Worm (Caenorhabditis elegans): ENCODE results near the gene T05A8.3.

Gene T05A8.3

DNA sequence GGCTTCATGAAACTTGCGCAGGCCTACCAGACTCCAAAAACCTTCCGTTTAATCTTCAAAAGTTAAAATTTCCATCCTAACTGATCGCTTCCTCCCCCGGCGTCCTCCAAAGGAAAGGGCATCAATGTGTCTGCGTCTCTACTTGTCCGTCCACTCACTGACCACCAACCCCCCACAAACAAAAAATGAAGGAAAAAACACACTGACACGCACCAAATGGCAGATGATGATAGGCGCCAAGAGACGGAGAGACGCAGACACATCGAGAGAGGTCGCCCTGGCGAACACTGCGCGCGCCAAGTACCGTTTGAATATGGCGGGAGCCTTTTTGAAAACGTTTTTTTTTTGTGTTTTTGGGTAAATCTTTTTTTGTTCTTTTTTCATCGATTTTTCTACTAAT is 17.5 kb upstream of the T05A8.3 start:
- TF ChIP-seq egl-5 (tag; optimal IDR thresholded peaks at IDR 0.05) (no peak), nhr-67 (tag; optimal IDR thresholded peaks at IDR 0.05) (no peak), nhr-43 (tag; optimal IDR thresholded peaks at IDR 0.05; ENCODE audit: poor library complexity, severe bottlenecking) (no peak), fos-1 (tag; optimal IDR thresholded peaks at IDR 0.05) (no peak), ceh-9 (tag; optimal IDR thresholded peaks at IDR 0.05) (no peak), lsy-12 (tag; optimal IDR thresholded peaks at IDR 0.05) (no peak), lin-15B (tag; optimal IDR thresholded peaks at IDR 0.05) (no peak), eor-1 (tag; optimal IDR thresholded peaks at IDR 0.05) (no peak), pqm-1 (tag; optimal IDR thresholded peaks at IDR 0.05) (no peak), nhr-12 (tag; optimal IDR thresholded peaks at IDR 0.05) (no peak), mdl-1 (tag; optimal IDR thresholded peaks at IDR 0.05) (no peak), elt-1 (tag; optimal IDR thresholded peaks at IDR 0.05) (no peak), fkh-2 (tag; optimal IDR thresholded peaks at IDR 0.05) (no peak), egl-27 (tag; optimal IDR thresholded peaks at IDR 0.05) (no peak), nhr-11 (tag; optimal IDR thresholded peaks at IDR 0.05) (no peak), nhr-25 (tag; optimal IDR thresholded peaks at IDR 0.05) (peak; percentile 32), unc-62 (GFP tag; optimal IDR thresholded peaks at IDR 0.05) (no peak), snpc-4 (tag; optimal IDR thresholded peaks at IDR 0.05) (peak; percentile 23), ama-1 (optimal IDR thresholded peaks at IDR 0.05) (no peak), tbx-2 (tag; optimal IDR thresholded peaks at IDR 0.05) (no peak), fkh-10 (GFP tag; optimal IDR thresholded peaks at IDR 0.05) (no peak), elt-2 (tag; optimal IDR thresholded peaks at IDR 0.05) (no peak), ztf-11 (tag; optimal IDR thresholded peaks at IDR 0.05) (no peak), elt-3 (tag; optimal IDR thresholded peaks at IDR 0.05) (no peak), nfya-1 (tag; optimal IDR thresholded peaks at IDR 0.05; ENCODE audit: insufficient read depth) (peak; percentile 79), nhr-76 (tag; optimal IDR thresholded peaks at IDR 0.05) (no peak), ceh-28 (tag; optimal IDR thresholded peaks at IDR 0.05) (no peak), unc-39 (tag; optimal IDR thresholded peaks at IDR 0.05) (no peak), ztf-4 (tag; optimal IDR thresholded peaks at IDR 0.05) (no peak), hmg-11 (tag; optimal IDR thresholded peaks at IDR 0.05) (peak; percentile 40), daf-12 (tag; optimal IDR thresholded peaks at IDR 0.05) (no peak), zag-1 (tag; optimal IDR thresholded peaks at IDR 0.05) (no peak), lin-39 (tag; optimal IDR thresholded peaks at IDR 0.05) (peak; percentile 61), sea-2 (GFP tag; optimal IDR thresholded peaks at IDR 0.05) (no peak), jun-1 (tag; optimal IDR thresholded peaks at IDR 0.05) (peak; percentile 17), mml-1 (tag; optimal IDR thresholded peaks at IDR 0.05) (no peak), ceh-82 (tag; optimal IDR thresholded peaks at IDR 0.05) (no peak), ZK546.5 (tag; optimal IDR thresholded peaks at IDR 0.05) (no peak), pha-4 (tag; optimal IDR thresholded peaks at IDR 0.05) (no peak), nhr-28 (tag; optimal IDR thresholded peaks at IDR 0.05) (no peak), aly-2 (tag; optimal IDR thresholded peaks at IDR 0.05) (no peak), nhr-23 (tag; optimal IDR thresholded peaks at IDR 0.05) (peak; percentile 20), ceh-16 (tag; optimal IDR thresholded peaks at IDR 0.05) (no peak), skn-1 (tag; optimal IDR thresholded peaks at IDR 0.05) (no peak), R02D3.7 (tag; optimal IDR thresholded peaks at IDR 0.05) (no peak), nhr-77 (tag; optimal IDR thresholded peaks at IDR 0.05) (no peak), nhr-237 (tag; optimal IDR thresholded peaks at IDR 0.05) (no peak)

ce11 chrII:2734266-2734665 is 17.0 kb upstream of the T05A8.3 start:
- TF ChIP-seq ama-1 (optimal IDR thresholded peaks at IDR 0.05) (no peak), egl-5 (tag; optimal IDR thresholded peaks at IDR 0.05) (no peak), eor-1 (tag; optimal IDR thresholded peaks at IDR 0.05) (no peak), fkh-10 (GFP tag; optimal IDR thresholded peaks at IDR 0.05) (no peak), fkh-2 (tag; optimal IDR thresholded peaks at IDR 0.05) (no peak), aly-2 (tag; optimal IDR thresholded peaks at IDR 0.05) (no peak), unc-39 (tag; optimal IDR thresholded peaks at IDR 0.05) (no peak), elt-1 (tag; optimal IDR thresholded peaks at IDR 0.05) (no peak), zag-1 (tag; optimal IDR thresholded peaks at IDR 0.05) (no peak), nhr-11 (tag; optimal IDR thresholded peaks at IDR 0.05) (no peak), tbx-2 (tag; optimal IDR thresholded peaks at IDR 0.05) (no peak), nhr-76 (tag; optimal IDR thresholded peaks at IDR 0.05) (no peak), nhr-28 (tag; optimal IDR thresholded peaks at IDR 0.05) (no peak), ceh-9 (tag; optimal IDR thresholded peaks at IDR 0.05) (no peak), nfya-1 (tag; optimal IDR thresholded peaks at IDR 0.05; ENCODE audit: insufficient read depth) (no peak), lin-39 (tag; optimal IDR thresholded peaks at IDR 0.05) (no peak)

Data from whole organism, L3 larva.